Worm (Caenorhabditis elegans) whole organism, mixed stage, embryonic: ENCODE results near the gene F13B6.3.

ENCODE experiments used
- bed-3 ChIP-seq: fragments of 200-800 bp; sonication (Bioruptor generic); optimal IDR thresholded peaks from 3 replicates; lab custom pipeline; 2018; ENCODE audit warnings: mild to moderate bottlenecking, missing genetic modification characterization, moderate library complexity, missing compliant biosample characterization
- ces-1 ChIP-seq: fragments of 150-350 bp; optimal IDR thresholded peaks from 2 replicates; lab custom pipeline; 2014; ENCODE audit warnings: missing biosample characterization, missing genetic modification reagents, missing genetic modification characterization
- pha-4 ChIP-seq: fragments of 150-350 bp; optimal IDR thresholded peaks from 2 replicates; lab custom pipeline; 2018; ENCODE audit warnings: missing biosample characterization, missing genetic modification reagents, missing genetic modification characterization

DNA sequence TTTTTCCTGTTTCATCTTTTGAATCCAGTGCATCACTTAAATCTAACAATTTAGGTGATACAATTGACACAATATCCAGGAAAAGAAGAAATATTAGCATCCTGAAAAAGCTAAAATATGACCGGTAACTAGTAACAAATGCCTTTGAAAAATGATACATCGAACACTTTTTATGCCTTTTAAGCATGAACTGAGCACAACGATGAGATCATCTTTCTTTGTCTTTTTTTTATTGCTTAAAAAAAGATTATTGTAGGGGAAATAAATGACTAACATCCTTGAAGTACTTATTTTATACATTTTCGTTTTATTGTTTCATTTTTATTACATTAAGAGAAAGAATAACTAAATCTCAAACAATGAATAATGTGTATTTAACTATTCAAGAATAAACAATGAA is at the start of gene F13B6.3:
- no peak for TF ChIP-seq pha-4 (tag; lab: Kevin White, UChicago)
- TF ChIP-seq bed-3 = no peak
- no peak for TF ChIP-seq ces-1
